Worm (Caenorhabditis elegans): ENCODE measurements around the gene F10D2.8.
A peak's percentile ranks its signal among the peaks of the same experiment; 100 is the strongest.

Gene F10D2.8

ce11 chrV:7142661-7143060, 7.9 kb downstream of the F10D2.8 start (continued):
- TF ChIP-seq atf-7 (tag; optimal IDR thresholded peaks at IDR 0.05), result peak; percentile 25
- no peak for TF ChIP-seq lin-54 (GFP tag; optimal IDR thresholded peaks at IDR 0.05)
- TF ChIP-seq egrh-3 (GFP tag; IDR thresholded peaks at IDR 0.05), result no peak
- peak; percentile 47; the same call in 1 of the 2 replicates for TF ChIP-seq hmg-20 (GFP tag; IDR thresholded peaks at IDR 0.05)
- no peak for TF ChIP-seq lin-35 (GFP tag; optimal IDR thresholded peaks at IDR 0.05)

ce11 chrV:7141864-7142263, 8.7 kb downstream of the F10D2.8 start, which contains the start of gene ugt-40:
Gene ugt-40, minus strand, starts transcription at chrV:7141964.
- TF ChIP-seq hmg-1.2 (GFP tag; IDR thresholded peaks at IDR 0.05) (no peak), mel-28 (tag; optimal IDR thresholded peaks at IDR 0.05; ENCODE audit: borderline replicate concordance) (no peak)

- TF ChIP-seq him-1 (tag; optimal IDR thresholded peaks at IDR 0.05), result no peak
- peak; percentile 42 for TF ChIP-seq atf-7 (tag; optimal IDR thresholded peaks at IDR 0.05)
These were observed 10.1 kb downstream of the F10D2.8 start for ce11 chrV:7140368-7140767.

- TF ChIP-seq ztf-22 (GFP tag; optimal IDR thresholded peaks at IDR 0.05), result no peak
- TF ChIP-seq F57C9.4 (tag; optimal IDR thresholded peaks at IDR 0.05), result no peak
- no peak for TF ChIP-seq atf-7 (tag; optimal IDR thresholded peaks at IDR 0.05)
- no peak for TF ChIP-seq ceh-27 (GFP tag; optimal IDR thresholded peaks at IDR 0.05)
- TF ChIP-seq pha-4 (tag; optimal IDR thresholded peaks at IDR 0.05), result no peak
- TF ChIP-seq ztf-28 (GFP tag; IDR thresholded peaks at IDR 0.05), result no peak
- TF ChIP-seq egl-44 (GFP tag; IDR thresholded peaks at IDR 0.05), result no peak
- no peak for TF ChIP-seq gei-17 (GFP tag; optimal IDR thresholded peaks at IDR 0.05)
- no peak for TF ChIP-seq him-1 (tag; optimal IDR thresholded peaks at IDR 0.05)
- TF ChIP-seq tbx-9 (tag; optimal IDR thresholded peaks at IDR 0.05; ENCODE audit: borderline replicate concordance), result no peak
- no peak for TF ChIP-seq cebp-2 (GFP tag; IDR thresholded peaks at IDR 0.05)
- TF ChIP-seq snpc-1.1 (tag; optimal IDR thresholded peaks at IDR 0.05; ENCODE audit: insufficient read depth), result no peak
- TF ChIP-seq attf-6 (GFP tag; IDR thresholded peaks at IDR 0.05), result no peak
These were observed 12.2 kb downstream of the F10D2.8 start, which contains the start of gene str-112 for ce11 chrV:7138320-7138719. Gene str-112, minus strand, starts transcription at chrV:7138420.

- TF ChIP-seq rcor-1 (GFP tag; IDR thresholded peaks at IDR 0.05) (no peak), attf-6 (GFP tag; IDR thresholded peaks at IDR 0.05) (no peak), mes-4 (tag; optimal IDR thresholded peaks at IDR 0.05) (no peak), madf-3 (GFP tag; IDR thresholded peaks at IDR 0.05) (no peak), zim-3 (tag; optimal IDR thresholded peaks at IDR 0.05) (no peak), nhr-90 (tag; optimal IDR thresholded peaks at IDR 0.05) (no peak), ztf-22 (GFP tag; optimal IDR thresholded peaks at IDR 0.05) (no peak), Y56A3A.18 (GFP tag; IDR thresholded peaks at IDR 0.05) (no peak), hmg-20 (GFP tag; IDR thresholded peaks at IDR 0.05) (no peak), mxl-1 (tag; optimal IDR thresholded peaks at IDR 0.05) (no peak), unc-62 (GFP tag; optimal IDR thresholded peaks at IDR 0.05) (no peak), ekl-4 (GFP tag; IDR thresholded peaks at IDR 0.05) (no peak), lin-35 (GFP tag; optimal IDR thresholded peaks at IDR 0.05) (no peak), tlf-1 (GFP tag; optimal IDR thresholded peaks at IDR 0.05) (no peak), lag-1 (GFP tag; IDR thresholded peaks at IDR 0.05) (no peak), sea-2 (GFP tag; IDR thresholded peaks at IDR 0.05) (no peak), madf-8 (GFP tag; conservative IDR thresholded peaks at IDR 0.05) (no peak), aptf-2 (GFP tag; conservative IDR thresholded peaks at IDR 0.05) (no peak), lir-1 (GFP tag; conservative IDR thresholded peaks at IDR 0.05) (no peak), gei-17 (GFP tag; optimal IDR thresholded peaks at IDR 0.05) (no peak)
These were observed 13.7 kb downstream of the F10D2.8 start for ce11 chrV:7136859-7137258.

All from whole organism, young adult.